Worm (Caenorhabditis elegans) whole organism, early embryonic: ENCODE data around the gene gpa-7.

ENCODE experiments used
- F13C5.2 ChIP-seq: sonication (generic microtip); optimal IDR thresholded peaks from 2 replicates; lab custom pipeline; 2017; ENCODE audit warnings: mild to moderate bottlenecking, missing genetic modification characterization, inconsistent platforms, missing compliant biosample characterization
- aly-1 ChIP-seq: sonication (generic microtip); optimal IDR thresholded peaks from 2 replicates; lab custom pipeline; 2016; ENCODE audit warnings: missing genetic modification characterization, missing compliant biosample characterization
- ama-1 ChIP-seq: fragments of 150-350 bp; optimal IDR thresholded peaks from 2 replicates; lab custom pipeline; 2014
- ceh-13 ChIP-seq: fragments of 200-800 bp; sonication (Bioruptor generic); optimal IDR thresholded peaks from 2 replicates; lab custom pipeline; 2018; ENCODE audit warnings: mild to moderate bottlenecking, missing genetic modification characterization, missing compliant biosample characterization
- ceh-36 ChIP-seq: sonication (generic microtip); optimal IDR thresholded peaks from 2 replicates; lab custom pipeline; 2016; ENCODE audit warnings: missing genetic modification characterization, inconsistent platforms, missing compliant biosample characterization
- ets-7 ChIP-seq: sonication (generic microtip); optimal IDR thresholded peaks from 2 replicates; lab custom pipeline; 2016; ENCODE audit warnings: missing genotype, missing genetic modification characterization, missing compliant biosample characterization
- flt-1 ChIP-seq: fragments of 200-800 bp; sonication (Bioruptor generic); IDR thresholded peaks from 2 replicates; pipeline ENCODE4 v1.3.6; 2022; ENCODE audit warnings: missing genetic modification characterization, missing compliant biosample characterization
- hmbx-1 ChIP-seq: sonication (generic microtip); optimal IDR thresholded peaks from 2 replicates; lab custom pipeline; 2016; ENCODE audit warnings: mild to moderate bottlenecking, missing genetic modification characterization, missing compliant biosample characterization
- hmg-4 ChIP-seq: fragments of 200-800 bp; sonication (Bioruptor generic); optimal IDR thresholded peaks from 2 replicates; lab custom pipeline; 2018; ENCODE audit warnings: mild to moderate bottlenecking, missing genetic modification characterization, missing compliant biosample characterization
- pes-1 ChIP-seq: fragments of 200-800 bp; sonication (Bioruptor generic); IDR thresholded peaks from 2 replicates; pipeline ENCODE4 v1.3.6; 2022; ENCODE audit warnings: missing genetic modification reagents, missing genetic modification characterization, missing compliant biosample characterization
- sea-1 ChIP-seq: fragments of 200-800 bp; sonication (Bioruptor generic); conservative IDR thresholded peaks from 2 replicates; pipeline ENCODE4 v1.3.6; 2022; ENCODE audit warnings: missing genetic modification characterization, missing compliant biosample characterization
- tbx-37 ChIP-seq: fragments of 200-800 bp; sonication (Bioruptor generic); conservative IDR thresholded peaks from 2 replicates; pipeline ENCODE4 v1.3.6; 2022; ENCODE audit warnings: missing genetic modification reagents, missing genetic modification characterization, missing compliant biosample characterization
- tra-4 ChIP-seq: sonication (generic microtip); optimal IDR thresholded peaks from 2 replicates; lab custom pipeline; 2017; ENCODE audit warnings: missing genetic modification characterization, missing compliant biosample characterization

DNA sequence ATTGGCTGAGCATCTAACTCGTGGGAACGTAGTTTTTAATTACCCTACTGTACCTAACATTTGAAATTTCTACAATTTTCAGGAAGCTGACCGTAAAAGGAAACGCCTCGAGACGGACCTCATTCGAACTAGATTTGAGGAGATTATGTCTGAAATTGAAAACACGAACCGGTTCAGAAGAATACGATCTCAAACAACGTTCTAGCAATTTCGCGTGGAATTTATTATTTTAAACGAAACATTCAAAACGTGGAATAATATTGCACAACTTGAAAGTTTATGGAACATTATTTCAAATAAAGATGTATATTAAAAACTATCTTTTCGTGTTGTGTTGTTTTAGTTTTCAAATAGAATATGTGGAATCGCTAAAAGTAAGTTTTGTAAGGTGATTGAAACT lies 39.7 kb downstream of the gpa-7 start, which contains the start of gene F13B12.7:
- TF ChIP-seq hmg-4 (GFP tag; lab: Kevin White, UChicago) (no peak), hmbx-1 (no peak), ceh-36 (tag; lab: Kevin White, UChicago) (no peak), ama-1 (lab: Kevin White, UChicago) (no peak), ets-7 (no peak), aly-1 (tag; lab: Kevin White, UChicago) (no peak), F13C5.2 (tag; lab: Kevin White, UChicago) (no peak), tbx-37 (GFP tag; lab: Robert Waterston, UW) (no peak), flt-1 (GFP tag; lab: Robert Waterston, UW) (no peak), tra-4 (tag; lab: Kevin White, UChicago) (no peak), pes-1 (no peak), ceh-13 (no peak), sea-1 (GFP tag; lab: Robert Waterston, UW) (no peak)
